Fruit fly (Drosophila melanogaster) whole organism, embryonic: ENCODE results near the gene Tm1.

ENCODE experiments used
- Ada2b ChIP-seq: fragments of 200-800 bp; sonication (Bioruptor generic); IDR thresholded peaks from 2 replicates; pipeline ENCODE4 v1.3.6; 2022; ENCODE audit warnings: missing biosample characterization, missing genetic modification characterization
- B-H2 ChIP-seq: fragments of 200-800 bp; sonication (Bioruptor generic); optimal IDR thresholded peaks from 2 replicates; lab custom pipeline; 2018; ENCODE audit warnings: missing biosample characterization, mild to moderate bottlenecking, missing genetic modification characterization
- Bgb ChIP-seq: fragments of 200-800 bp; sonication (Bioruptor generic); IDR thresholded peaks from 2 replicates; pipeline ENCODE4 v1.3.6; 2022; ENCODE audit warnings: missing biosample characterization, missing genetic modification characterization; ENCODE audit not compliant: partially characterized antibody
- CG10209 ChIP-seq: fragments of 200-800 bp; sonication (Bioruptor generic); optimal IDR thresholded peaks from 3 replicates; lab custom pipeline; 2017; ENCODE audit warnings: missing biosample characterization, mild to moderate bottlenecking, missing genetic modification characterization, missing genetic modification reagents
- CG10267 ChIP-seq: fragments of 200-800 bp; sonication (Bioruptor generic); optimal IDR thresholded peaks from 2 replicates; lab custom pipeline; 2018; ENCODE audit warnings: missing biosample characterization, mild to moderate bottlenecking, missing genetic modification characterization, moderate library complexity
- CG10321 ChIP-seq: fragments of 200-800 bp; sonication (Bioruptor generic); IDR thresholded peaks from 2 replicates; pipeline ENCODE4 v1.3.6; 2022; ENCODE audit warnings: missing biosample characterization, missing genetic modification characterization
- CG10431 ChIP-seq: fragments of 200-800 bp; sonication (Bioruptor generic); optimal IDR thresholded peaks from 3 replicates; lab custom pipeline; 2018; ENCODE audit warnings: missing biosample characterization, mild to moderate bottlenecking, missing genetic modification characterization
- CG10565 ChIP-seq: fragments of 200-800 bp; sonication (Bioruptor generic); optimal IDR thresholded peaks from 3 replicates; lab custom pipeline; 2016; ENCODE audit warnings: missing biosample characterization, mild to moderate bottlenecking, missing genetic modification characterization
- CG11560 ChIP-seq: fragments of 200-800 bp; sonication (Bioruptor generic); IDR thresholded peaks from 3 replicates; pipeline ENCODE4 v1.3.6; 2022; ENCODE audit warnings: missing biosample characterization, missing genetic modification characterization
- CG12391 ChIP-seq: fragments of 200-800 bp; sonication (Bioruptor generic); optimal IDR thresholded peaks from 3 replicates; lab custom pipeline; 2018; ENCODE audit warnings: missing biosample characterization, mild to moderate bottlenecking, missing genetic modification characterization, moderate library complexity
- CG12769 ChIP-seq: fragments of 200-800 bp; sonication (Bioruptor generic); optimal IDR thresholded peaks from 2 replicates; lab custom pipeline; 2019; ENCODE audit warnings: missing biosample characterization, mild to moderate bottlenecking, missing genetic modification characterization, moderate library complexity
- CG13287 ChIP-seq: fragments of 200-800 bp; sonication (Bioruptor generic); IDR thresholded peaks from 2 replicates; pipeline ENCODE4 v1.3.6; 2022; ENCODE audit warnings: missing biosample characterization, missing genetic modification characterization; ENCODE audit not compliant: partially characterized antibody
- CG13894 ChIP-seq: fragments of 200-800 bp; sonication (Bioruptor generic); optimal IDR thresholded peaks from 3 replicates; lab custom pipeline; 2018; ENCODE audit warnings: missing biosample characterization, mild to moderate bottlenecking, missing genetic modification characterization, moderate library complexity
- CG14860 ChIP-seq: fragments of 200-800 bp; sonication (Bioruptor generic); IDR thresholded peaks from 3 replicates; pipeline ENCODE4 v1.3.6; 2022; ENCODE audit warnings: missing biosample characterization, missing genetic modification characterization; ENCODE audit not compliant: partially characterized antibody
- CG17802 ChIP-seq: fragments of 200-800 bp; sonication (Bioruptor generic); optimal IDR thresholded peaks from 2 replicates; lab custom pipeline; 2018; ENCODE audit warnings: missing biosample characterization, mild to moderate bottlenecking, missing genetic modification characterization, moderate library complexity
- CG42726 ChIP-seq: fragments of 200-800 bp; sonication (Bioruptor generic); IDR thresholded peaks from 2 replicates; pipeline ENCODE4 v1.3.6; 2022; ENCODE audit warnings: missing biosample characterization, missing genetic modification characterization; ENCODE audit not compliant: partially characterized antibody
- CG43689 ChIP-seq: fragments of 200-800 bp; sonication (Bioruptor generic); IDR thresholded peaks from 2 replicates; pipeline ENCODE4 v1.3.6; 2022; ENCODE audit warnings: missing biosample characterization, missing genetic modification characterization
- CG7928 ChIP-seq: fragments of 200-800 bp; sonication (Bioruptor generic); optimal IDR thresholded peaks from 2 replicates; lab custom pipeline; 2017; ENCODE audit warnings: missing biosample characterization, mild to moderate bottlenecking, missing genetic modification characterization
- CG9609 ChIP-seq: fragments of 200-800 bp; sonication (Bioruptor generic); optimal IDR thresholded peaks from 3 replicates; lab custom pipeline; 2016; ENCODE audit warnings: missing biosample characterization, missing genetic modification characterization
- CG9817 ChIP-seq: fragments of 200-800 bp; sonication (Bioruptor generic); optimal IDR thresholded peaks from 2 replicates; lab custom pipeline; 2018; ENCODE audit warnings: missing biosample characterization, mild to moderate bottlenecking, missing genetic modification characterization, moderate library complexity
- CG9932 ChIP-seq: fragments of 200-800 bp; sonication (Bioruptor generic); IDR thresholded peaks from 2 replicates; pipeline ENCODE4 v1.3.6; 2022; ENCODE audit warnings: missing biosample characterization, missing genetic modification characterization
- Chrac-16 ChIP-seq: fragments of 200-800 bp; sonication (Bioruptor generic); optimal IDR thresholded peaks from 3 replicates; lab custom pipeline; 2016; ENCODE audit warnings: missing biosample characterization, missing genetic modification characterization
- Dp ChIP-seq: fragments of 200-800 bp; sonication (Bioruptor generic); optimal IDR thresholded peaks from 2 replicates; lab custom pipeline; 2018; ENCODE audit warnings: missing biosample characterization, mild to moderate bottlenecking, missing genetic modification characterization, moderate library complexity
- E2f2 ChIP-seq: fragments of 200-800 bp; sonication (Bioruptor generic); IDR thresholded peaks from 2 replicates; pipeline ENCODE4 v1.3.6; 2022; ENCODE audit warnings: missing biosample characterization, missing genetic modification characterization
- Elba2 ChIP-seq: fragments of 200-800 bp; sonication (Bioruptor generic); optimal IDR thresholded peaks from 3 replicates; lab custom pipeline; 2016; ENCODE audit warnings: missing biosample characterization, missing genetic modification characterization
- Ets97D ChIP-seq: fragments of 200-800 bp; sonication (Bioruptor generic); optimal IDR thresholded peaks from 3 replicates; lab custom pipeline; 2016; ENCODE audit warnings: missing biosample characterization, missing genetic modification characterization
- MESR4 ChIP-seq: fragments of 200-800 bp; sonication (Bioruptor generic); optimal IDR thresholded peaks from 2 replicates; lab custom pipeline; 2018; ENCODE audit warnings: missing biosample characterization, mild to moderate bottlenecking, missing genetic modification characterization, moderate library complexity
- Nf-YC ChIP-seq: fragments of 200-800 bp; optimal IDR thresholded peaks from 3 replicates; lab custom pipeline; 2019; ENCODE audit warnings: missing biosample characterization, mild to moderate bottlenecking, missing genetic modification characterization, moderate library complexity
- Opbp ChIP-seq: fragments of 200-800 bp; sonication (Bioruptor generic); IDR thresholded peaks from 3 replicates; pipeline ENCODE4 v1.3.6; 2022; ENCODE audit warnings: missing biosample characterization, missing genetic modification characterization; ENCODE audit not compliant: partially characterized antibody
- Rx ChIP-seq: fragments of 200-800 bp; sonication (Bioruptor generic); IDR thresholded peaks from 2 replicates; pipeline ENCODE4 v1.3.6; 2022; ENCODE audit warnings: missing biosample characterization, missing genetic modification characterization
- Taf1 ChIP-seq: fragments of 200-800 bp; sonication (Bioruptor generic); IDR thresholded peaks from 2 replicates; pipeline ENCODE4 v1.3.6; 2022; ENCODE audit warnings: missing biosample characterization, missing genetic modification characterization
- YL-1 ChIP-seq: fragments of 200-800 bp; sonication (Bioruptor generic); optimal IDR thresholded peaks from 3 replicates; lab custom pipeline; 2017; ENCODE audit warnings: missing biosample characterization, mild to moderate bottlenecking, missing genetic modification characterization
- amos ChIP-seq: fragments of 200-800 bp; sonication (Bioruptor generic); IDR thresholded peaks from 2 replicates; pipeline ENCODE4 v1.3.6; 2022; ENCODE audit warnings: missing biosample characterization, missing genetic modification characterization; ENCODE audit not compliant: partially characterized antibody
- bbx ChIP-seq: fragments of 200-800 bp; sonication (Bioruptor generic); IDR thresholded peaks from 2 replicates; pipeline ENCODE4 v1.3.6; 2022; ENCODE audit warnings: missing biosample characterization, missing genetic modification characterization; ENCODE audit not compliant: partially characterized antibody
- dm ChIP-seq: fragments of 200-800 bp; sonication (Bioruptor generic); optimal IDR thresholded peaks from 3 replicates; lab custom pipeline; 2016; ENCODE audit warnings: missing biosample characterization, missing genetic modification characterization
- ind ChIP-seq: fragments of 200-800 bp; sonication (Bioruptor generic); optimal IDR thresholded peaks from 3 replicates; lab custom pipeline; 2016; ENCODE audit warnings: missing biosample characterization, missing genetic modification characterization
- jing ChIP-seq: fragments of 200-800 bp; sonication (Bioruptor generic); optimal IDR thresholded peaks from 2 replicates; lab custom pipeline; 2018; ENCODE audit warnings: missing biosample characterization, mild to moderate bottlenecking, missing genetic modification characterization
- nerfin-2 ChIP-seq: fragments of 200-800 bp; sonication (Bioruptor generic); IDR thresholded peaks from 2 replicates; pipeline ENCODE4 v1.3.6; 2022; ENCODE audit warnings: missing biosample characterization, missing genetic modification characterization; ENCODE audit not compliant: partially characterized antibody
- nmo ChIP-seq: fragments of 200-800 bp; sonication (Bioruptor generic); optimal IDR thresholded peaks from 2 replicates; lab custom pipeline; 2018; ENCODE audit warnings: missing biosample characterization, mild to moderate bottlenecking, missing genetic modification characterization, moderate library complexity
- odd ChIP-seq: fragments of 200-800 bp; sonication (Bioruptor generic); optimal IDR thresholded peaks from 2 replicates; lab custom pipeline; 2017; ENCODE audit warnings: missing biosample characterization, mild to moderate bottlenecking, missing genetic modification characterization
- psq ChIP-seq: fragments of 200-800 bp; sonication (Bioruptor generic); optimal IDR thresholded peaks from 2 replicates; lab custom pipeline; 2017; ENCODE audit warnings: missing biosample characterization, missing genetic modification characterization
- repo ChIP-seq: fragments of 200-800 bp; sonication (Bioruptor generic); optimal IDR thresholded peaks from 2 replicates; lab custom pipeline; 2016; ENCODE audit warnings: missing biosample characterization, missing genetic modification characterization
- sisA ChIP-seq: fragments of 200-800 bp; sonication (Bioruptor generic); IDR thresholded peaks from 2 replicates; pipeline ENCODE4 v1.3.6; 2022; ENCODE audit warnings: missing biosample characterization, missing genetic modification characterization
- sna ChIP-seq: fragments of 200-800 bp; sonication (Bioruptor generic); IDR thresholded peaks from 2 replicates; pipeline ENCODE4 v1.3.6; 2022; ENCODE audit warnings: missing biosample characterization, missing genetic modification characterization; ENCODE audit not compliant: partially characterized antibody
- tio ChIP-seq: fragments of 200-800 bp; sonication (Bioruptor generic); optimal IDR thresholded peaks from 2 replicates; lab custom pipeline; 2017; ENCODE audit warnings: missing biosample characterization, missing genetic modification characterization, inconsistent platforms
- twi ChIP-seq: fragments of 200-800 bp; optimal IDR thresholded peaks from 2 replicates; lab custom pipeline; 2019; ENCODE audit warnings: missing biosample characterization, mild to moderate bottlenecking, missing genetic modification characterization, moderate library complexity
- tx ChIP-seq: fragments of 200-800 bp; sonication (Bioruptor generic); optimal IDR thresholded peaks from 2 replicates; lab custom pipeline; 2016; ENCODE audit warnings: missing biosample characterization, missing genetic modification characterization
- usp ChIP-seq: fragments of >200 bp; optimal IDR thresholded peaks from 2 replicates; lab custom pipeline; 2017; ENCODE audit warnings: missing biosample characterization, missing genetic modification characterization
- zen2 ChIP-seq: fragments of 200-800 bp; sonication (Bioruptor generic); IDR thresholded peaks from 3 replicates; pipeline ENCODE4 v1.3.6; 2022; ENCODE audit warnings: missing biosample characterization, missing genetic modification characterization; ENCODE audit not compliant: partially characterized antibody

The Tm1 gene

DNA sequence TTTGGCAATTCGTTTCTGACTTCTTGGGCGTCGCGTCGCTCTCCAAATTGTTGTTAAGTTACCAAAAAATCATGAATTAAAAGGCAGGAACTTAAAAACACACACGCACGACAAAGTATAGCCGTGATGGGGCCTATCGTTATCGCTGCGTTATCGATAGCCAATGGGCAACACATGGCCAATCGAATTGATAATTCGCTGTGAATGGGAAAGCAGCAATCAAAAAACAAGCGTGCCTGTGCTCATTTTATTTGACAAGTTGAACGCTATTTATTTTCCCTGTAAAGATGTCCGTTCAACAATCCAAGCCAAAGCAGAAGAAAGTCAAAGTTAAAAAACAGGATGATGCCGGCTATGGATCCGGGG is 68.0 kb downstream of the Tm1 start, which contains the start of the genes Surf4 and CG31301 (continued):
- TF ChIP-seq Opbp (GFP tag; lab: Robert Waterston, UW): peak; percentile 87; the same call in 2 of the 3 replicates
- peak; percentile 12 for TF ChIP-seq CG10267 (tag; lab: Kevin White, UChicago)
- no peak for TF ChIP-seq tx (GFP tag; lab: Kevin White, UChicago)
- peak; percentile 77 for TF ChIP-seq nerfin-2 (GFP tag; lab: Robert Waterston, UW)
- peak; percentile 10 for TF ChIP-seq B-H2 (GFP tag; lab: Kevin White, UChicago)
- TF ChIP-seq CG43689: no peak
- no peak for TF ChIP-seq Rx (GFP tag; lab: Robert Waterston, UW)
- TF ChIP-seq zen2: peak; percentile 77
- peak; percentile 85 for TF ChIP-seq bbx (GFP tag; lab: Robert Waterston, UW)
- TF ChIP-seq CG14860 (GFP tag; lab: Robert Waterston, UW): peak; percentile 68; the same call in 2 of the 3 replicates
- TF ChIP-seq CG12769 (tag; lab: Kevin White, UChicago): no peak
- TF ChIP-seq CG11560: no peak
- TF ChIP-seq Ada2b (GFP tag; lab: Robert Waterston, UW): no peak
- TF ChIP-seq sisA (GFP tag; lab: Robert Waterston, UW): no peak
- 0 out of 2 replicates have a peak, but pooled peaks have one; percentile 33 for TF ChIP-seq E2f2 (GFP tag; lab: Robert Waterston, UW)
- TF ChIP-seq MESR4 (GFP tag; lab: Kevin White, UChicago): peak; percentile 77
- peak; percentile 74 for TF ChIP-seq amos (GFP tag; lab: Robert Waterston, UW)
- peak; percentile 71 for TF ChIP-seq CG13287
- TF ChIP-seq sna (GFP tag; lab: Robert Waterston, UW): peak; percentile 40; the same call in 1 of the 2 replicates
- TF ChIP-seq ind: no peak
- peak; percentile 35 for TF ChIP-seq Dp (GFP tag; lab: Kevin White, UChicago)
- no peak for TF ChIP-seq Taf1 (GFP tag; lab: Robert Waterston, UW)
- no peak for TF ChIP-seq CG9817
- no peak for TF ChIP-seq CG10321
- peak; percentile 26 for TF ChIP-seq twi (tag; lab: Kevin White, UChicago)
- no peak for TF ChIP-seq CG7928 (GFP tag; lab: Kevin White, UChicago)
- no peak for TF ChIP-seq CG10209
- no peak for TF ChIP-seq usp (GFP tag; lab: Kevin White, UChicago)
- no peak for TF ChIP-seq psq
- peak; percentile 61 for TF ChIP-seq YL-1
- no peak for TF ChIP-seq odd
- TF ChIP-seq CG17802 (tag; lab: Kevin White, UChicago): no peak
- no peak for TF ChIP-seq repo (GFP tag; lab: Kevin White, UChicago)
- peak; percentile 8 for TF ChIP-seq Nf-YC (tag; lab: Kevin White, UChicago)
- TF ChIP-seq CG42726 (GFP tag; lab: Robert Waterston, UW): peak; percentile 29; the same call in 1 of the 2 replicates
- TF ChIP-seq Ets97D (GFP tag; lab: Kevin White, UChicago): peak; percentile 71
- no peak for TF ChIP-seq CG10431 (GFP tag; lab: Kevin White, UChicago)
- no peak for TF ChIP-seq Elba2 (GFP tag; lab: Kevin White, UChicago)
- peak; percentile 6 for TF ChIP-seq CG13894
- TF ChIP-seq Bgb (GFP tag; lab: Robert Waterston, UW): peak; percentile 76
- TF ChIP-seq tio (GFP tag; lab: Kevin White, UChicago): no peak
- TF ChIP-seq CG10565: no peak
- TF ChIP-seq CG12391 (tag; lab: Kevin White, UChicago): no peak
- TF ChIP-seq CG9932 (GFP tag; lab: Robert Waterston, UW): no peak
- TF ChIP-seq nmo (GFP tag; lab: Kevin White, UChicago): no peak
- TF ChIP-seq CG9609: no peak
- no peak for TF ChIP-seq jing
- no peak for TF ChIP-seq Chrac-16
- peak; percentile 91 for TF ChIP-seq dm (GFP tag; lab: Kevin White, UChicago)
